Fruit fly (Drosophila melanogaster): ENCODE data around the gene CG18628.
A peak's percentile ranks its signal among the peaks of the same experiment; 100 is the strongest.

The CG18628 gene

DNA sequence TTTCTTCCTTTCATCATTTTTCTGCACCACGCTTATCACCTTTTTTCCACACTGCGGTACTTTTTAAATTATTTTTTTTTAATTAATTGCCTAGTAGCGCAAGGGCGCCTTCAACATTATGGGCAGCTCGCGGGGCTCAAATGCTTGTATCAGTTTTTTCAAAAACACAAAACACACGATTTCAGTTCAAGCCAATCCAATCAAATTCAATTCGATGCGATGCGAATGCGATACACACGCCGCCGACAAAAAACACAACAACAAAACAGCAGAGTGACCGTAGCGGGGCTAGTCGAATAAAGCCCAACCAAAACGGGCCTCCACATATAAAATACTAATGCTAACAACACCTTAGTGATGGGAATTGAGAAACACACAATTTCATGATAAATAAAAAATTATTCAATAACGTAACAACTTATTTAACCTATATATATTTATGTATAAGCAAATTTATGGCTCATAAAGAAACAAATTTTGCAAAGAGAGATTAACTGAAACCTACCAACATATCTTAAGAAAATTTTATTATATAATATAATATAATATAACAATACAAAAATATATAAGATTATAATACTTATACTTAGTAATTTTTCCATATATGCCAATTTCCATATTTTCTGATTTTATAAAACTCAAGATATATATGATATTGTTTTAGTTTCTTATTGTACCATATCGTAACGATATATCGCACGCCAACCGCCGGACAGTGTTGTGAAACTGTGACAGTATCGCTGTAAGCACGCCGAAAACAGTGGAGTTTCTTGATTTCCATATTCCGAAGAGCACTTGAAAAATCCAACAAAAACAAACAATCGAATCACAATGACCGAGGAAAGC lies 21.4 kb downstream of the CG18628 start, which contains the start of the genes CG32066 and CG8003 (continued):
- TF ChIP-seq CG17359 (tag; optimal IDR thresholded peaks at IDR 0.05) (peak; percentile 4), CG1647 (GFP tag; optimal IDR thresholded peaks at IDR 0.05) (peak; percentile 1), ac (GFP tag; optimal IDR thresholded peaks at IDR 0.05) (peak; percentile 17), Meics (GFP tag; optimal IDR thresholded peaks at IDR 0.05) (peak; percentile 29), sr (GFP tag; IDR thresholded peaks at IDR 0.05) (no peak), Eip74EF (GFP tag; optimal IDR thresholded peaks at IDR 0.05) (peak in 1 of 2 experiments; percentile 24), tgo (GFP tag; IDR thresholded peaks at IDR 0.05) (peak; percentile 35; the same call in 1 of the 3 replicates), en (GFP tag; optimal IDR thresholded peaks at IDR 0.05) (no peak), fru (optimal IDR thresholded peaks at IDR 0.05) (no peak), CG4820 (GFP tag; optimal IDR thresholded peaks at IDR 0.05) (peak; percentile 56), D (optimal IDR thresholded peaks at IDR 0.05) (no peak), D (GFP tag; optimal IDR thresholded peaks at IDR 0.05) (no peak), CG10959 (GFP tag; IDR thresholded peaks at IDR 0.05) (no peak), otp (GFP tag; IDR thresholded peaks at IDR 0.05) (no peak), sens-2 (GFP tag; IDR thresholded peaks at IDR 0.05) (no peak), CG2199 (GFP tag; IDR thresholded peaks at IDR 0.05) (peak; percentile 76), NK7.1 (GFP tag; optimal IDR thresholded peaks at IDR 0.05) (no peak), CG11398 (GFP tag; optimal IDR thresholded peaks at IDR 0.05) (no peak), CG6791 (GFP tag; IDR thresholded peaks at IDR 0.05; ENCODE audit: partially characterized antibody) (no peak; the same call in 2 of the 3 replicates), CG10321 (GFP tag; IDR thresholded peaks at IDR 0.05) (no peak; the same call in 1 of the 2 replicates), hb (GFP tag; IDR thresholded peaks at IDR 0.05; ENCODE audit: partially characterized antibody) (no peak; the same call in 2 of the 3 replicates), Doc3 (GFP tag; IDR thresholded peaks at IDR 0.05; ENCODE audit: partially characterized antibody) (peak; percentile 83; the same call in 2 of the 3 replicates), caup (GFP tag; optimal IDR thresholded peaks at IDR 0.05; ENCODE audit: severe bottlenecking) (peak; percentile 5), NC2α (GFP tag; optimal IDR thresholded peaks at IDR 0.05) (no peak), tx (GFP tag; optimal IDR thresholded peaks at IDR 0.05) (no peak), jigr1 (GFP tag; IDR thresholded peaks at IDR 0.05) (no peak), prd (optimal IDR thresholded peaks at IDR 0.05) (no peak), prd (GFP tag; IDR thresholded peaks at IDR 0.05) (no peak; the same call in 2 of the 3 replicates), crp (GFP tag; optimal IDR thresholded peaks at IDR 0.05) (no peak), stc (GFP tag; IDR thresholded peaks at IDR 0.05) (no peak), Mad (GFP tag; optimal IDR thresholded peaks at IDR 0.05) (peak; percentile 20), phol (tag; optimal IDR thresholded peaks at IDR 0.05) (peak; percentile 25), CG11085 (GFP tag; IDR thresholded peaks at IDR 0.05) (0 out of 2 replicates have a peak, but pooled peaks have one; percentile 41), Stat92E (GFP tag; optimal IDR thresholded peaks at IDR 0.05) (peak in 1 of 3 experiments; percentile 47), CG42726 (GFP tag; IDR thresholded peaks at IDR 0.05; ENCODE audit: partially characterized antibody) (peak; percentile 81), lmd (GFP tag; IDR thresholded peaks at IDR 0.05) (no peak; the same call in 1 of the 2 replicates), CG32532 (GFP tag; IDR thresholded peaks at IDR 0.05) (peak; percentile 51; the same call in 1 of the 2 replicates), zen2 (GFP tag; IDR thresholded peaks at IDR 0.05; ENCODE audit: partially characterized antibody) (no peak; the same call in 2 of the 3 replicates), CTCF (GFP tag; optimal IDR thresholded peaks at IDR 0.05) (no peak), klu (GFP tag; IDR thresholded peaks at IDR 0.05) (no peak), D19A (tag; optimal IDR thresholded peaks at IDR 0.05) (no peak), CG31224 (GFP tag; IDR thresholded peaks at IDR 0.05) (no peak), gem (tag; optimal IDR thresholded peaks at IDR 0.05) (peak; percentile 72), CG6854 (GFP tag; optimal IDR thresholded peaks at IDR 0.05) (peak; percentile 36), CG34376 (GFP tag; optimal IDR thresholded peaks at IDR 0.05) (peak; percentile 86), CG8089 (GFP tag; optimal IDR thresholded peaks at IDR 0.05) (no peak), slp2 (GFP tag; optimal IDR thresholded peaks at IDR 0.05) (peak; percentile 20), nerfin-2 (GFP tag; IDR thresholded peaks at IDR 0.05; ENCODE audit: partially characterized antibody) (peak; percentile 90), Gsc (GFP tag; IDR thresholded peaks at IDR 0.05) (no peak)
